Fruit fly (Drosophila melanogaster): ENCODE results near the gene CG9917.

The CG9917 gene

dm6 chrX:16296423-16297292 is 26.4 kb downstream of the CG9917 start, which contains the start of gene CG3632 (continued):
- TF ChIP-seq CG6272 (GFP tag; IDR thresholded peaks at IDR 0.05) (peak; percentile 50), sob (GFP tag; IDR thresholded peaks at IDR 0.05) (peak; percentile 71; the same call in 1 of the 2 replicates), nerfin-2 (GFP tag; IDR thresholded peaks at IDR 0.05; ENCODE audit: partially characterized antibody) (peak; percentile 84), HLH3B (GFP tag; IDR thresholded peaks at IDR 0.05) (no peak), CG15073 (GFP tag; optimal IDR thresholded peaks at IDR 0.05) (no peak), nerfin-1 (tag; optimal IDR thresholded peaks at IDR 0.05) (peak; percentile 42), hth (optimal IDR thresholded peaks at IDR 0.05) (no peak), stwl (tag; optimal IDR thresholded peaks at IDR 0.05) (peak; percentile 98), CG14441 (GFP tag; IDR thresholded peaks at IDR 0.05) (peak; percentile 61), zfh2 (GFP tag; optimal IDR thresholded peaks at IDR 0.05) (peak; percentile 63), kay (GFP tag; optimal IDR thresholded peaks at IDR 0.05) (no peak), CG8388 (GFP tag; optimal IDR thresholded peaks at IDR 0.05) (peak; percentile 18), CG32532 (GFP tag; IDR thresholded peaks at IDR 0.05) (peak; percentile 47), mam (GFP tag; optimal IDR thresholded peaks at IDR 0.05) (peak; percentile 62), bigmax (GFP tag; optimal IDR thresholded peaks at IDR 0.05) (peak; percentile 53), Rfx (GFP tag; IDR thresholded peaks at IDR 0.05) (peak; percentile 79), CG16779 (GFP tag; IDR thresholded peaks at IDR 0.05) (no peak), Trl (optimal IDR thresholded peaks at IDR 0.05) (no peak), Trl (GFP tag; optimal IDR thresholded peaks at IDR 0.05) (peak; percentile 44), CG11398 (GFP tag; optimal IDR thresholded peaks at IDR 0.05) (peak; percentile 18), CG5245 (GFP tag; optimal IDR thresholded peaks at IDR 0.05) (no peak), so (GFP tag; IDR thresholded peaks at IDR 0.05) (0 out of 3 replicates have a peak, but pooled peaks have one; percentile 11), CG16813 (GFP tag; IDR thresholded peaks at IDR 0.05; ENCODE audit: partially characterized antibody) (peak; percentile 82), CG9215 (GFP tag; IDR thresholded peaks at IDR 0.05) (no peak), CG2712 (tag; optimal IDR thresholded peaks at IDR 0.05) (peak; percentile 43), CG13287 (GFP tag; IDR thresholded peaks at IDR 0.05; ENCODE audit: partially characterized antibody) (peak; percentile 82), Eip74EF (GFP tag; optimal IDR thresholded peaks at IDR 0.05) (no peak), CG14860 (GFP tag; IDR thresholded peaks at IDR 0.05; ENCODE audit: partially characterized antibody) (peak; percentile 82), Side (GFP tag; optimal IDR thresholded peaks at IDR 0.05) (peak; percentile 10), sna (GFP tag; IDR thresholded peaks at IDR 0.05; ENCODE audit: partially characterized antibody) (peak; percentile 56; the same call in 1 of the 2 replicates), B-H2 (GFP tag; optimal IDR thresholded peaks at IDR 0.05) (peak; percentile 58), Fer1 (GFP tag; optimal IDR thresholded peaks at IDR 0.05) (no peak), Six4 (GFP tag; optimal IDR thresholded peaks at IDR 0.05) (no peak), pho (GFP tag; optimal IDR thresholded peaks at IDR 0.05) (peak; percentile 32), Ets97D (GFP tag; optimal IDR thresholded peaks at IDR 0.05) (peak; percentile 71), CG17186 (GFP tag; optimal IDR thresholded peaks at IDR 0.05) (peak; percentile 22), grau (tag; optimal IDR thresholded peaks at IDR 0.05) (peak; percentile 20), CG17802 (tag; optimal IDR thresholded peaks at IDR 0.05) (no peak), CG4404 (GFP tag; IDR thresholded peaks at IDR 0.05) (no peak), Max (GFP tag; optimal IDR thresholded peaks at IDR 0.05) (no peak), CG32767 (GFP tag; IDR thresholded peaks at IDR 0.05) (peak; percentile 32; the same call in 1 of the 2 replicates), CG11247 (GFP tag; IDR thresholded peaks at IDR 0.05) (peak; percentile 51; the same call in 1 of the 2 replicates), CG14965 (GFP tag; optimal IDR thresholded peaks at IDR 0.05; ENCODE audit: borderline replicate concordance) (no peak), jing (GFP tag; optimal IDR thresholded peaks at IDR 0.05) (no peak), pzg (GFP tag; optimal IDR thresholded peaks at IDR 0.05) (peak; percentile 84), tna (GFP tag; IDR thresholded peaks at IDR 0.05; ENCODE audit: partially characterized antibody) (peak; percentile 73), lab (GFP tag; optimal IDR thresholded peaks at IDR 0.05) (no peak), CG4854 (GFP tag; optimal IDR thresholded peaks at IDR 0.05) (no peak), Elba2 (GFP tag; optimal IDR thresholded peaks at IDR 0.05) (peak; percentile 89)
